Fruit fly (Drosophila melanogaster) whole organism, embryonic: ENCODE measurements around the gene Epp.

Experiments used
- CG1024 ChIP-seq: fragments of 200-800 bp; sonication (Bioruptor generic); IDR thresholded peaks from 2 replicates; pipeline ENCODE4 v1.3.6; 2022; ENCODE audit warnings: missing biosample characterization, missing genetic modification characterization
- CG10267 ChIP-seq: fragments of 200-800 bp; sonication (Bioruptor generic); optimal IDR thresholded peaks from 2 replicates; lab custom pipeline; 2018; ENCODE audit warnings: missing biosample characterization, mild to moderate bottlenecking, missing genetic modification characterization, moderate library complexity
- CG10431 ChIP-seq: fragments of 200-800 bp; sonication (Bioruptor generic); optimal IDR thresholded peaks from 3 replicates; lab custom pipeline; 2018; ENCODE audit warnings: missing biosample characterization, mild to moderate bottlenecking, missing genetic modification characterization
- CG10565 ChIP-seq: fragments of 200-800 bp; sonication (Bioruptor generic); optimal IDR thresholded peaks from 3 replicates; lab custom pipeline; 2016; ENCODE audit warnings: missing biosample characterization, mild to moderate bottlenecking, missing genetic modification characterization
- CG11456 ChIP-seq: fragments of 200-800 bp; sonication (Bioruptor generic); IDR thresholded peaks from 3 replicates; pipeline ENCODE4 v1.3.6; 2022; ENCODE audit warnings: missing biosample characterization, missing genetic modification characterization
- CG1603 ChIP-seq: fragments of 200-800 bp; sonication (Bioruptor generic); optimal IDR thresholded peaks from 2 replicates; lab custom pipeline; 2019; ENCODE audit warnings: missing biosample characterization, mild to moderate bottlenecking, missing genetic modification characterization, moderate library complexity
- CG17359 ChIP-seq: fragments of 200-800 bp; sonication (Bioruptor generic); optimal IDR thresholded peaks from 3 replicates; lab custom pipeline; 2018; ENCODE audit warnings: missing biosample characterization, mild to moderate bottlenecking, missing genetic modification characterization, moderate library complexity
- CG17912 ChIP-seq: fragments of 200-800 bp; sonication (Bioruptor generic); optimal IDR thresholded peaks from 2 replicates; lab custom pipeline; 2018; ENCODE audit warnings: missing biosample characterization, mild to moderate bottlenecking, missing genetic modification characterization
- CG1832 ChIP-seq: fragments of 200-800 bp; sonication (Bioruptor generic); optimal IDR thresholded peaks from 2 replicates; lab custom pipeline; 2017; ENCODE audit warnings: missing biosample characterization, mild to moderate bottlenecking, missing genetic modification characterization, inconsistent platforms
- CG34224 ChIP-seq: fragments of 200-800 bp; sonication (Bioruptor generic); IDR thresholded peaks from 3 replicates; pipeline ENCODE4 v1.3.6; 2022; ENCODE audit warnings: missing biosample characterization, missing genetic modification characterization; ENCODE audit not compliant: partially characterized antibody
- CG3838 ChIP-seq: fragments of 200-800 bp; sonication (Bioruptor generic); optimal IDR thresholded peaks from 3 replicates; lab custom pipeline; 2016; ENCODE audit warnings: missing biosample characterization, missing genetic modification characterization
- CG6689 ChIP-seq: fragments of 200-800 bp; sonication (Bioruptor generic); IDR thresholded peaks from 2 replicates; pipeline ENCODE4 v1.3.6; 2022; ENCODE audit warnings: missing biosample characterization, missing genetic modification characterization
- CG7372 ChIP-seq: fragments of 200-800 bp; sonication (Bioruptor generic); IDR thresholded peaks from 2 replicates; pipeline ENCODE4 v1.3.6; 2022; ENCODE audit warnings: missing biosample characterization, missing genetic modification characterization
- CG7928 ChIP-seq: fragments of 200-800 bp; sonication (Bioruptor generic); optimal IDR thresholded peaks from 2 replicates; lab custom pipeline; 2017; ENCODE audit warnings: missing biosample characterization, mild to moderate bottlenecking, missing genetic modification characterization
- CG8924 ChIP-seq: fragments of 200-800 bp; optimal IDR thresholded peaks from 3 replicates; lab custom pipeline; 2019; ENCODE audit warnings: missing biosample characterization, mild to moderate bottlenecking, missing genetic modification characterization, moderate library complexity
- CG9876 ChIP-seq: fragments of 200-800 bp; sonication (Bioruptor generic); optimal IDR thresholded peaks from 2 replicates; lab custom pipeline; 2016; ENCODE audit warnings: missing biosample characterization, missing genetic modification characterization
- CHES-1-like ChIP-seq: fragments of 200-800 bp; sonication (Bioruptor generic); optimal IDR thresholded peaks from 2 replicates; lab custom pipeline; 2016; ENCODE audit warnings: missing biosample characterization, missing genetic modification characterization
- Chrac-16 ChIP-seq: fragments of 200-800 bp; sonication (Bioruptor generic); optimal IDR thresholded peaks from 3 replicates; lab custom pipeline; 2016; ENCODE audit warnings: missing biosample characterization, missing genetic modification characterization
- D19B ChIP-seq: fragments of 200-800 bp; sonication (Bioruptor generic); optimal IDR thresholded peaks from 2 replicates; lab custom pipeline; 2017; ENCODE audit warnings: missing biosample characterization, mild to moderate bottlenecking, missing genetic modification characterization
- Doc2 ChIP-seq: fragments of 200-800 bp; sonication (Bioruptor generic); IDR thresholded peaks from 2 replicates; pipeline ENCODE4 v1.3.6; 2022; ENCODE audit warnings: missing biosample characterization, missing genetic modification characterization
- Drgx ChIP-seq: fragments of 200-800 bp; sonication (Bioruptor generic); IDR thresholded peaks from 2 replicates; pipeline ENCODE4 v1.3.6; 2022; ENCODE audit warnings: missing biosample characterization, missing genetic modification characterization
- Gsc ChIP-seq: fragments of 200-800 bp; sonication (Bioruptor generic); IDR thresholded peaks from 2 replicates; pipeline ENCODE4 v1.3.6; 2022; ENCODE audit warnings: missing biosample characterization, missing genetic modification characterization
- Hr3 ChIP-seq: fragments of 200-800 bp; sonication (Bioruptor generic); optimal IDR thresholded peaks from 3 replicates; lab custom pipeline; 2016; ENCODE audit warnings: missing biosample characterization, missing genetic modification characterization
- Hr51 ChIP-seq, 2 experiments: fragments of 200-800 bp; sonication (Bioruptor generic); optimal IDR thresholded peaks; 2 replicates in 1 of 2; 3 replicates in 1 of 2; lab custom pipeline; 2016 to 2018; ENCODE audit warnings: missing biosample characterization in 2 of 2, missing genetic modification characterization in 2 of 2, mild to moderate bottlenecking in 1 of 2, moderate library complexity in 1 of 2
- Hsf ChIP-seq: fragments of 200-800 bp; sonication (Bioruptor generic); optimal IDR thresholded peaks from 3 replicates; lab custom pipeline; 2016; ENCODE audit warnings: missing biosample characterization, missing genetic modification characterization
- Lhr ChIP-seq: fragments of 200-800 bp; sonication (Bioruptor generic); optimal IDR thresholded peaks from 3 replicates; lab custom pipeline; 2017; ENCODE audit warnings: mild to moderate bottlenecking, missing biosample characterization, missing genetic modification reagents, missing genetic modification characterization
- Mrtf ChIP-seq: fragments of 200-800 bp; sonication (Bioruptor generic); IDR thresholded peaks from 3 replicates; pipeline ENCODE4 v1.3.6; 2022; ENCODE audit warnings: missing biosample characterization, missing genetic modification characterization
- NK7.1 ChIP-seq: fragments of 200-800 bp; sonication (Bioruptor generic); optimal IDR thresholded peaks from 3 replicates; lab custom pipeline; 2016; ENCODE audit warnings: missing biosample characterization, missing genetic modification characterization
- ac ChIP-seq: fragments of 200-800 bp; sonication (Bioruptor generic); optimal IDR thresholded peaks from 3 replicates; lab custom pipeline; 2017; ENCODE audit warnings: missing biosample characterization, mild to moderate bottlenecking, missing genetic modification characterization
- ash1 ChIP-seq: fragments of 200-800 bp; sonication (Bioruptor generic); optimal IDR thresholded peaks from 2 replicates; lab custom pipeline; 2018; ENCODE audit warnings: missing biosample characterization, mild to moderate bottlenecking, missing genetic modification characterization
- cg ChIP-seq: fragments of 200-800 bp; sonication (Bioruptor generic); optimal IDR thresholded peaks from 3 replicates; lab custom pipeline; 2019; ENCODE audit warnings: missing biosample characterization, mild to moderate bottlenecking, missing genetic modification characterization, moderate library complexity
- chn ChIP-seq: fragments of 200-800 bp; sonication (Bioruptor generic); optimal IDR thresholded peaks from 2 replicates; lab custom pipeline; 2016; ENCODE audit warnings: missing biosample characterization, missing genetic modification characterization
- dmrt11E ChIP-seq: fragments of 200-800 bp; sonication (Bioruptor generic); optimal IDR thresholded peaks from 3 replicates; lab custom pipeline; 2018; ENCODE audit warnings: missing biosample characterization, mild to moderate bottlenecking, missing genetic modification characterization, moderate library complexity
- en ChIP-seq: fragments of 200-800 bp; sonication (Bioruptor generic); optimal IDR thresholded peaks from 2 replicates; lab custom pipeline; 2016; ENCODE audit warnings: missing biosample characterization, missing genetic modification characterization
- fd3F ChIP-seq: fragments of 200-800 bp; sonication (Bioruptor generic); optimal IDR thresholded peaks from 2 replicates; lab custom pipeline; 2018; ENCODE audit warnings: missing biosample characterization, mild to moderate bottlenecking, missing genetic modification characterization, moderate library complexity
- gce ChIP-seq: fragments of 200-800 bp; sonication (Bioruptor generic); IDR thresholded peaks from 3 replicates; pipeline ENCODE4 v1.3.6; 2022; ENCODE audit warnings: missing biosample characterization, missing genetic modification characterization
- grn ChIP-seq: fragments of 200-800 bp; sonication (Bioruptor generic); optimal IDR thresholded peaks from 3 replicates; lab custom pipeline; 2017; ENCODE audit warnings: missing biosample characterization, missing genetic modification characterization
- inv ChIP-seq: fragments of 200-800 bp; sonication (Bioruptor generic); IDR thresholded peaks from 2 replicates; pipeline ENCODE4 v1.3.6; 2022; ENCODE audit warnings: missing biosample characterization, missing genetic modification characterization; ENCODE audit not compliant: partially characterized antibody
- jigr1 ChIP-seq: fragments of 200-800 bp; sonication (Bioruptor generic); IDR thresholded peaks from 3 replicates; pipeline ENCODE4 v1.3.6; 2022; ENCODE audit warnings: missing biosample characterization, missing genetic modification characterization
- jing ChIP-seq: fragments of 200-800 bp; sonication (Bioruptor generic); optimal IDR thresholded peaks from 2 replicates; lab custom pipeline; 2018; ENCODE audit warnings: missing biosample characterization, mild to moderate bottlenecking, missing genetic modification characterization
- knrl ChIP-seq: fragments of 200-800 bp; sonication (Bioruptor generic); IDR thresholded peaks from 3 replicates; pipeline ENCODE4 v1.3.6; 2022; ENCODE audit warnings: missing biosample characterization, missing genetic modification characterization; ENCODE audit not compliant: partially characterized antibody
- mld ChIP-seq: fragments of 200-800 bp; sonication (Bioruptor generic); IDR thresholded peaks from 3 replicates; pipeline ENCODE4 v1.3.6; 2022; ENCODE audit warnings: missing biosample characterization, missing genetic modification characterization; ENCODE audit not compliant: partially characterized antibody
- onecut ChIP-seq: fragments of 200-800 bp; sonication (Bioruptor generic); IDR thresholded peaks from 2 replicates; pipeline ENCODE4 v1.3.6; 2022; ENCODE audit warnings: missing biosample characterization, missing genetic modification characterization
- otp ChIP-seq: fragments of 200-800 bp; sonication (Bioruptor generic); IDR thresholded peaks from 3 replicates; pipeline ENCODE4, ENCODE4 v1.3.6; 2022; ENCODE audit warnings: missing biosample characterization, missing genetic modification characterization
- pzg ChIP-seq: fragments of 200-800 bp; sonication (Bioruptor generic); optimal IDR thresholded peaks from 3 replicates; lab custom pipeline; 2018; ENCODE audit warnings: missing biosample characterization, mild to moderate bottlenecking, missing genetic modification characterization, moderate library complexity
- slou ChIP-seq: fragments of 200-800 bp; sonication (Bioruptor generic); optimal IDR thresholded peaks from 3 replicates; lab custom pipeline; 2016; ENCODE audit warnings: missing biosample characterization, missing genetic modification characterization
- ssp ChIP-seq: fragments of 200-800 bp; sonication (Bioruptor generic); IDR thresholded peaks from 2 replicates; pipeline ENCODE4 v1.3.6; 2022; ENCODE audit warnings: missing biosample characterization, missing genetic modification characterization
- ttk ChIP-seq: fragments of 200-800 bp; sonication (Bioruptor generic); IDR thresholded peaks from 2 replicates; pipeline ENCODE4 v2.1.2; 2022; ENCODE audit warnings: missing biosample characterization, missing genetic modification characterization
- wor ChIP-seq: fragments of 200-800 bp; sonication (Bioruptor generic); IDR thresholded peaks from 2 replicates; pipeline ENCODE4 v1.3.6; 2022; ENCODE audit warnings: missing biosample characterization, missing genetic modification characterization
- zfh2 ChIP-seq: fragments of 200-800 bp; sonication (Bioruptor generic); optimal IDR thresholded peaks from 2 replicates; lab custom pipeline; 2016; ENCODE audit warnings: missing biosample characterization, missing genetic modification characterization

The Epp gene

dm6 chr3R:24010637-24011214 is 18.0 kb upstream of the Epp start (continued):
- no peak for TF ChIP-seq slou (GFP tag; lab: Kevin White, UChicago)
- TF ChIP-seq CG1024 (GFP tag; lab: Robert Waterston, UW): no peak
- TF ChIP-seq pzg: no peak
- no peak for TF ChIP-seq en (GFP tag; lab: Kevin White, UChicago)
- TF ChIP-seq CG7928: no peak
- no peak for TF ChIP-seq NK7.1 (GFP tag; lab: Kevin White, UChicago)
- TF ChIP-seq Hr51 (GFP tag; optimal IDR thresholded peaks at IDR 0.05; lab: Kevin White, UChicago): peak in 1 of 2 experiments; percentile 73
- peak; percentile 39 for TF ChIP-seq CG1603 (tag; lab: Kevin White, UChicago)
- 0 out of 3 replicates have a peak, but pooled peaks have one; percentile 29 for TF ChIP-seq jigr1 (GFP tag; lab: Robert Waterston, UW)
- no peak for TF ChIP-seq inv (GFP tag; lab: Robert Waterston, UW)
- TF ChIP-seq gce (GFP tag; lab: Robert Waterston, UW): peak; percentile 21; the same call in 1 of the 3 replicates
- TF ChIP-seq grn (GFP tag; lab: Kevin White, UChicago): no peak
- TF ChIP-seq CG8924 (tag; lab: Kevin White, UChicago): peak; percentile 65
- TF ChIP-seq ash1: no peak
- TF ChIP-seq Drgx: peak; percentile 74
- no peak for TF ChIP-seq CG10565 (GFP tag; lab: Kevin White, UChicago)
- TF ChIP-seq CG7372 (GFP tag; lab: Robert Waterston, UW): peak; percentile 53; the same call in 1 of the 2 replicates
- TF ChIP-seq Hr3 (GFP tag; lab: Kevin White, UChicago): peak; percentile 49
- TF ChIP-seq D19B (GFP tag; lab: Kevin White, UChicago): no peak
- peak; percentile 44; the same call in 1 of the 2 replicates for TF ChIP-seq ssp
- peak; percentile 4 for TF ChIP-seq dmrt11E (tag; lab: Kevin White, UChicago)
- peak; percentile 20 for TF ChIP-seq zfh2 (GFP tag; lab: Kevin White, UChicago)
- no peak for TF ChIP-seq mld
- TF ChIP-seq Chrac-16 (GFP tag; lab: Kevin White, UChicago): peak; percentile 8
- TF ChIP-seq CHES-1-like (GFP tag; lab: Kevin White, UChicago): peak; percentile 16
- no peak for TF ChIP-seq CG17912 (GFP tag; lab: Kevin White, UChicago)
- TF ChIP-seq chn (GFP tag; lab: Kevin White, UChicago): no peak
- TF ChIP-seq ttk (GFP tag; lab: Robert Waterston, UW): peak; percentile 55; the same call in 1 of the 2 replicates
- no peak for TF ChIP-seq CG10431
- no peak for TF ChIP-seq CG9876 (GFP tag; lab: Kevin White, UChicago)
- TF ChIP-seq CG17359 (tag; lab: Kevin White, UChicago): peak; percentile 66
- TF ChIP-seq CG34224 (GFP tag; lab: Robert Waterston, UW): no peak
- TF ChIP-seq cg: no peak
- TF ChIP-seq otp (GFP tag; lab: Robert Waterston, UW): peak; percentile 61; the same call in 1 of the 3 replicates
- TF ChIP-seq CG10267 (tag; lab: Kevin White, UChicago): peak; percentile 40
- TF ChIP-seq ac: no peak
- peak; percentile 45 for TF ChIP-seq Hsf
- TF ChIP-seq Gsc (GFP tag; lab: Robert Waterston, UW): no peak
- peak; percentile 28; the same call in 1 of the 2 replicates for TF ChIP-seq onecut (GFP tag; lab: Robert Waterston, UW)
- TF ChIP-seq knrl (GFP tag; lab: Robert Waterston, UW): no peak
- TF ChIP-seq jing (GFP tag; lab: Kevin White, UChicago): peak; percentile 12
- no peak for TF ChIP-seq CG1832 (GFP tag; lab: Kevin White, UChicago)
- no peak for TF ChIP-seq Lhr
- TF ChIP-seq wor (GFP tag; lab: Robert Waterston, UW): no peak
- TF ChIP-seq fd3F (GFP tag; lab: Kevin White, UChicago): peak; percentile 62
- peak; percentile 68 for TF ChIP-seq CG6689
- no peak for TF ChIP-seq CG3838 (GFP tag; lab: Kevin White, UChicago)
- peak; percentile 52; the same call in 1 of the 3 replicates for TF ChIP-seq Mrtf (GFP tag; lab: Robert Waterston, UW)
- TF ChIP-seq Doc2 (GFP tag; lab: Robert Waterston, UW): 0 out of 2 replicates have a peak, but pooled peaks have one; percentile 18
- peak; percentile 58; the same call in 1 of the 3 replicates for TF ChIP-seq CG11456 (GFP tag; lab: Robert Waterston, UW)
